Fruit fly (Drosophila melanogaster): ENCODE measurements around the gene Cyp6a18.

dm6 chr3R:27462917-27463316 is 15.6 kb upstream of the Cyp6a18 start:
- TF ChIP-seq rn (GFP tag; IDR thresholded peaks at IDR 0.05): no peak
- TF ChIP-seq Pif1B (GFP tag; optimal IDR thresholded peaks at IDR 0.05): no peak
- TF ChIP-seq fd96Ca (GFP tag; IDR thresholded peaks at IDR 0.05): no peak
- TF ChIP-seq CG34367 (tag; optimal IDR thresholded peaks at IDR 0.05): no peak
- no peak for TF ChIP-seq D1 (tag; optimal IDR thresholded peaks at IDR 0.05)
- TF ChIP-seq EcR (GFP tag; optimal IDR thresholded peaks at IDR 0.05): no peak
- no peak for TF ChIP-seq CG17806 (tag; optimal IDR thresholded peaks at IDR 0.05)
- no peak for TF ChIP-seq CG8301 (tag; optimal IDR thresholded peaks at IDR 0.05)
- TF ChIP-seq Pif1A (GFP tag; optimal IDR thresholded peaks at IDR 0.05): no peak
- TF ChIP-seq CG13204 (GFP tag; optimal IDR thresholded peaks at IDR 0.05): no peak

All from whole organism, pupa.